Worm (Caenorhabditis elegans): Measurements from ENCODE around the gene snf-12.

DNA sequence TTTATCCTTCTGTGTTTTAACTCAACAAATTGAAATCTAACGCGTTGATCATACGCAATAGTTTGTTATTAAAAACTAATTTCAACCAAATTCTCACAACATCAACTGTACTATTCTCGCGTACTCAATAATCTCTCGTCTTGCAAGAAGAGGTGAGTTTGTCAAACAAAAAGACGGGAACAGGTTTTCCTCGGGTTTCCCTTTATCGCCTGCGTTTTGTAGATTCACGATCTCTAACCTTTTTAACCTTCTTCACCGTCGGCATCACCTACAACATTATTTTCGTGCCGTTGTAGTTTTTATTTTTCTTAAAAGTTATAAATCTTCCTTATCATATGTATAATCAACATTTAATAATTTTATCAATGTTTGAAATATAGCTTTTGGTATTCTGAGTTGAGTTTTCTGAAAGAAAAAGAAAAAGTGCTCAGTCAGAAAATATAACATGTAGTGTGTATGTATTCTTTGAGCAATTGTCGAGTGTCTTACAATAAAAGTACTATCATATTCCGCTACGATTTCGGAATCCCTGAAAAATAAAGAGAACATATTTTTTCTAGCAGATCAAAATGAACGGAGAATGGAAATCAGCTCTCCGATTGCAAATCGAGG lies at the start of gene snf-12:
- TF ChIP-seq pqm-1 (tag; optimal IDR thresholded peaks at IDR 0.05) = no peak
- TF ChIP-seq aly-2 (tag; optimal IDR thresholded peaks at IDR 0.05) = no peak
- TF ChIP-seq alr-1 (tag; optimal IDR thresholded peaks at IDR 0.05; ENCODE audit: borderline replicate concordance) = no peak

Data from whole organism, L1 larva.